Worm (Caenorhabditis elegans): Measurements from ENCODE around the gene mog-4.

mog-4 gene

DNA sequence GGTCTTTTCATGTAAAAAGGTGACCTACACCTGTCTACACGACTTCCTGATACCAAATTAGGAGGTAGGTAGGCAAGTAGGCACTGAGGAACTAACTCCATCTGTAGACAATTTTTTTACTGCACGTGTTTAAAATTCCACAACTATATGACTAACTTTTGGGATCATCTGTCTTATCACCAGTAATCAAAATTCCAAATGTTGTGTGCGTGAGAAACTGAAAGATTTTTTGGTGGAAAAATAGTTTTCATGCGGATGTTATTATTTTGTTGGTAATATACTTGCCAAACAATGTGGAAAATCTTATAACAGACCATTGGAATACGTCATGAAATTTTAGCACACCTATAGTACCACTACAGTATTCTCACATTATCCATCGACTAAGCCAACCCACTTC, 50.2 kb downstream of the mog-4 start, which contains the start of gene K10H10.13:
K10H10.13 (minus strand) TSS at position 101 of the 400 bp plus-strand sequence.
- TF ChIP-seq ces-1 (GFP tag; optimal IDR thresholded peaks at IDR 0.05) (no peak), unc-62 (GFP tag; optimal IDR thresholded peaks at IDR 0.05) (no peak), tbx-8 (GFP tag; optimal IDR thresholded peaks at IDR 0.05) (no peak), M03D4.4 (tag; optimal IDR thresholded peaks at IDR 0.05) (no peak), mab-5 (tag; optimal IDR thresholded peaks at IDR 0.05) (no peak), lin-13 (tag; optimal IDR thresholded peaks at IDR 0.05) (no peak)

DNA sequence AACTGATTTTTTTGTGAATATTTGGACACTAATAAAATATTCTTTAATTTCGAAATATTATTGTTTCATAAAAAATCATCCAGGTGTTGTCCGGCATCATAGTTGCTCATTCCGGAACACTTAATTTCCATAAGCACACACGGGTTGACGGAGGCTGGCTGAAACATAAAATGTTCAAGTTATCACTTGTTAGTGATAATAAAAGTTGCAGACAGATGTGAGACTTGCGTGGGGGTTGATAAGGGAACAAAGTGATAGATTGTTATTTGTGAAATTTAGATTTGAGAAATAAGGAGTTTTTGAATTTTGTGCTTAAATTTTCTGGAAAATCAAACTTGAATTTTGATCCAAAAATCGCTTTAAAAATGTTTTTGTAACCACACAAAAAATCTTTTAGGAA, 51.2 kb downstream of the mog-4 start:
- no peak for TF ChIP-seq cnd-1 (tag; optimal IDR thresholded peaks at IDR 0.05)
- TF ChIP-seq zip-8 (tag; optimal IDR thresholded peaks at IDR 0.05): no peak
- TF ChIP-seq unc-62 (GFP tag; optimal IDR thresholded peaks at IDR 0.05): no peak
- TF ChIP-seq tbx-8 (GFP tag; optimal IDR thresholded peaks at IDR 0.05): no peak
- no peak for TF ChIP-seq ceh-43 (GFP tag; optimal IDR thresholded peaks at IDR 0.05)
- TF ChIP-seq unc-39 (tag; optimal IDR thresholded peaks at IDR 0.05): no peak
- no peak for TF ChIP-seq snpc-4 (tag; optimal IDR thresholded peaks at IDR 0.05)
- no peak for TF ChIP-seq ceh-39 (tag; optimal IDR thresholded peaks at IDR 0.05)
- TF ChIP-seq sptf-1 (tag; optimal IDR thresholded peaks at IDR 0.05): no peak
- TF ChIP-seq nhr-2 (tag; optimal IDR thresholded peaks at IDR 0.05): no peak

DNA sequence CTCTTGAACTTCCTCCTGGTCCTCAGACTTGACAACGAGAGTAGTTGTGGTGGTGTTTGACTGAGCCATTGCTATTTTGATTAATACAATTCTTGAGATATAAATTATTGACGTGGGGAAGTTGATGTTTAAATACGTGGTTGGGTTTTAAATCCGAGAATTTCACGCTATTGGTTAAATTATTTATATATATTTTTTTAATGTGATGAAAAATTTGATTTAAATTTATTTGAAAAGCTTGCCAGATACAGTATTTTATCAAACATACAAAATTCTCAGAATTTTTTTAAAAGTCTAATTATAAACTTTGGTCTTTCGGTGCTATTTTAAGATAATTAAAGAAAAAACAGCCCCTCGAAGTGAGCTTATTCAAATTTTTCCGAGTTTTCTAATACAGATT, 53.8 kb downstream of the mog-4 start, which contains the start of the genes K10H10.7 and K10H10.10:
K10H10.7 (minus strand) TSS at position 101 of the 400 bp plus-strand sequence.
K10H10.10 (plus strand) TSS at position 204 of the 400 bp plus-strand sequence.
- TF ChIP-seq mls-2 (tag; optimal IDR thresholded peaks at IDR 0.05) (no peak), ces-1 (GFP tag; optimal IDR thresholded peaks at IDR 0.05) (no peak), nhr-237 (tag; optimal IDR thresholded peaks at IDR 0.05) (no peak), mep-1 (tag; optimal IDR thresholded peaks at IDR 0.05) (no peak), zip-8 (tag; optimal IDR thresholded peaks at IDR 0.05) (no peak), snpc-4 (tag; optimal IDR thresholded peaks at IDR 0.05) (no peak), bed-3 (GFP tag; optimal IDR thresholded peaks at IDR 0.05) (no peak), drap-1 (GFP tag; optimal IDR thresholded peaks at IDR 0.05) (no peak)

DNA sequence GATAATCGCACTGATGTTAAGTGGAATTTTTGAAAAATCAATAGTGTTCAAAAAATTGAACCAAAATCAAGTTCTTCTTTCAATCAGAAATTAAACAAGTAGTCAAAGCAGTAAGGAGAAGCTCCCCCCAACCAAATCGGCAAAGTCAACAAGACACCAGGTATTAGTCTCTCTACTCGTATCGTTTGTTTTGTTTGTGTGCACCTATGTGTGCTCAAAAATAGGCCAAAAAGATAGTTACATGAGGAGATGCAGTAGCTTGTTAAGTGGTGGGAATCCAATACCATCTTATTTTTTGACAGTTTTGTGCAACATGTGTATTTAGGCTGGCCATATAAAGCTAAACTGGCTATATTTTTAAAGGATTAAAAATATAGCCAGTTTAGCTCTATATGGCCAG, 55.2 kb downstream of the mog-4 start, which contains the start of gene K10H10.12:
K10H10.12 (minus strand) TSS at position 101 of the 400 bp plus-strand sequence.
- TF ChIP-seq nhr-28 (tag; optimal IDR thresholded peaks at IDR 0.05) (no peak), elt-3 (tag; optimal IDR thresholded peaks at IDR 0.05) (no peak), lin-32 (GFP tag; optimal IDR thresholded peaks at IDR 0.05) (no peak), hlh-1 (tag; optimal IDR thresholded peaks at IDR 0.05) (no peak), blmp-1 (tag; optimal IDR thresholded peaks at IDR 0.05) (no peak), mep-1 (tag; optimal IDR thresholded peaks at IDR 0.05) (no peak), sem-2 (GFP tag; optimal IDR thresholded peaks at IDR 0.05) (no peak), unc-39 (tag; optimal IDR thresholded peaks at IDR 0.05) (no peak), drap-1 (GFP tag; optimal IDR thresholded peaks at IDR 0.05) (no peak), ztf-11 (tag; optimal IDR thresholded peaks at IDR 0.05) (no peak), unc-62 (GFP tag; optimal IDR thresholded peaks at IDR 0.05) (no peak), pha-4 (tag; optimal IDR thresholded peaks at IDR 0.05) (no peak), elt-1 (tag; optimal IDR thresholded peaks at IDR 0.05; ENCODE audit: borderline replicate concordance, insufficient read depth) (no peak), ceh-43 (GFP tag; optimal IDR thresholded peaks at IDR 0.05) (no peak)

DNA sequence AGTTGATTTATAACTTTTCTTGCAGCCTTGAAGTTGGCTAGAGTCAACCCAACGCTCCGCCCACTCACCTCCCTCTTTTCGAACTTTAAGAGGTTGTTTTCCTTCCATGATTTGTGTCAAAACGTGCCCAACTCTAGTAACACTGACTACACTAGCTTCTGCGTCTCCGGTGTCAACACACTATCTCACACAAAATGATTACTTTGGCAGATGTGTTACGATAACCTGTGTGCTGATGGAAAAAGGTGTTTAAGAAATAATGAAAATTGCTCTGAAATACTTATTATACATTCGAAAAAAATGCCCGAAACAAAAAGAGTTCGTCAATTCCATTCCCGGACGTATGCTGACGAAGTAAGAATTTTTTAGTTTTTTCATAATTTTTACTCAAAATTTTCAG, 58.4 kb downstream of the mog-4 start, which contains the start of gene K10H10.6:
K10H10.6 (plus strand) TSS at position 301 of the 400 bp plus-strand sequence.
- TF ChIP-seq elt-1 (tag; optimal IDR thresholded peaks at IDR 0.05; ENCODE audit: borderline replicate concordance, insufficient read depth) (no peak), snpc-4 (tag; optimal IDR thresholded peaks at IDR 0.05) (no peak), ces-1 (GFP tag; optimal IDR thresholded peaks at IDR 0.05) (no peak), mls-2 (tag; optimal IDR thresholded peaks at IDR 0.05) (no peak), lin-32 (GFP tag; optimal IDR thresholded peaks at IDR 0.05) (no peak), nhr-12 (tag; optimal IDR thresholded peaks at IDR 0.05) (no peak), ceh-43 (GFP tag; optimal IDR thresholded peaks at IDR 0.05) (no peak), lsy-2 (tag; optimal IDR thresholded peaks at IDR 0.05) (no peak), cnd-1 (tag; optimal IDR thresholded peaks at IDR 0.05) (no peak), mab-5 (tag; optimal IDR thresholded peaks at IDR 0.05) (no peak), bed-3 (GFP tag; optimal IDR thresholded peaks at IDR 0.05) (no peak), mep-1 (tag; optimal IDR thresholded peaks at IDR 0.05) (no peak), blmp-1 (tag; optimal IDR thresholded peaks at IDR 0.05) (no peak), ceh-39 (tag; optimal IDR thresholded peaks at IDR 0.05) (no peak)
